Worm (Caenorhabditis elegans) whole organism, young adult: ENCODE results near the gene msp-10.

Experiments
- dpl-1 ChIP-seq: fragments of 150-350 bp; optimal IDR thresholded peaks from 2 replicates; lab custom pipeline; 2014; ENCODE audit warnings: missing biosample characterization, missing genetic modification reagents, missing genetic modification characterization
- rpc-1 ChIP-seq, 2 experiments: fragments of 150-350 bp in 1 of 2; sonication (generic microtip) in 1 of 2; optimal IDR thresholded peaks; 2 replicates each; lab custom pipeline; 2014 to 2018; ENCODE audit warnings: missing biosample characterization in 1 of 2, missing genetic modification characterization in 1 of 2, missing genetic modification reagents in 1 of 2, missing genotype in 1 of 2

DNA sequence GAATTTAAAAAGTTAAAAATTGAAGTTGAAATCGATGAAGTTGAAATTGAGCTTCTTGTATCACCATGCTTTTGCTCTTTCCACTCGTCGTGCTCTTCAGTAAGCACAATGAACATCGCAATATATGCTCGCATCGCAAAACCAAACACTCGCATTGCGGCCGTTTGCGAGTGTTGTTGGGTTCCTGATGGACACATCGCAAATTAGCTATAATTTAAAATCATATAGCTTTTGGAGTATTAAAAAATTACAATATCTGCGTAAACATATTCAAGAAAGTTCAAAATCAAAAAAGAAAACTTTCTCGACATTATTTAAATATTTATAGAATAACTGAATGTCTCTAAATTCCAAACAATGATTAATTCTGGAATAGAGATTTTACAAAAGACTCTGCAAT lies 4.6 kb downstream of the msp-10 start, which contains the start of gene K07F5.17:
- TF ChIP-seq dpl-1 (GFP tag; lab: Kevin White, UChicago) (no peak), rpc-1 (optimal IDR thresholded peaks at IDR 0.05; lab: Kevin White, UChicago) (no peak), rpc-1 (tag; optimal IDR thresholded peaks at IDR 0.05; lab: Kevin White, UChicago) (no peak)
